Worm (Caenorhabditis elegans) whole organism, early embryonic: ENCODE measurements around the gene pho-8.

Experiments used
- hnd-1 ChIP-seq: sonication (generic microtip); optimal IDR thresholded peaks from 2 replicates; lab custom pipeline; 2016; ENCODE audit warnings: missing genetic modification characterization, missing compliant biosample characterization
- pes-1 ChIP-seq: fragments of 200-800 bp; sonication (Bioruptor generic); IDR thresholded peaks from 2 replicates; pipeline ENCODE4 v1.3.6; 2022; ENCODE audit warnings: missing genetic modification reagents, missing genetic modification characterization, missing compliant biosample characterization

- TF ChIP-seq pes-1 (GFP tag; lab: Robert Waterston, UW) (no peak), hnd-1 (tag; lab: Kevin White, UChicago) (no peak)
These were observed 16.1 kb upstream of the pho-8 start for ce11 chrV:11817263-11817726.
